Fruit fly (Drosophila melanogaster) whole organism: ENCODE measurements around the gene CG13308.

Experiments
- EcR ChIP-seq, 2 experiments: fragments of >200 bp; optimal IDR thresholded peaks; 2 replicates each; lab custom pipeline; 2017; ENCODE audit warnings: missing biosample characterization in 2 of 2, missing genetic modification characterization in 2 of 2, missing genetic modification reagents in 2 of 2
- pan ChIP-seq: fragments of >200 bp; optimal IDR thresholded peaks from 2 replicates; lab custom pipeline; 2017

DNA sequence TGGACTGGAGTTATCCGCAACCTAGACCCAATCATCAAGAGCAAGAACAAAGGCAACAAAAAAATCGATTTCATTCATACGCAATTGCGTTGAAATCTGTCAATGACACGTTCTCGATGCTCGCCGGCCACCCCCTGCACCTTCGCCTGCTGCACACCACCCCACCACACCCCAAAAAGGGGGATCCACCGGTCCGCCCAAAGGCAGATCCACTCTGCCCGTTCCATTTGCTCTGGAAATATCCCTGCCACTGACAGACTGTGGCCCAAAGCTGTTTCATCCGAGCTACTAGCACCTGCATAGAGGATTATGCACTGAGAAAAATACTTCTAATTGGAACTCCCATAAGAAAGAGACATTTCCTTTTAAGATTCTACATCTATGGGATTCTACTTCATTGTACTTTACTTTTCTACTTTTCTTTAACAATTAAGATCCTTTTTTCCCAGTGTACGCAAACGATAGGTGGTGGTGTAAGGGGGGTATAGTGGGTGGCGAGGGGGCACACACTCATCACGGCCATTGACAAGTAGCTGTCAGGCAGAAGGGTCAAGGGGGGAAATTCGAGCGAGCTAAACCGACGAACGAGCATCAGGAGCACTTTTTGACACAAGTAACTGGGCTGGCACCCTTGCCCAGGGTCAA lies 15.5 kb downstream of the CG13308 start:
- TF ChIP-seq EcR (GFP tag; optimal IDR thresholded peaks at IDR 0.05; lab: Kevin White, UChicago) = no peak
- TF ChIP-seq pan = no peak
